Fruit fly (Drosophila melanogaster): ENCODE data around the gene tal-2A.

The tal-2A gene

dm6 chr3R:13800430-13800848, 12.5 kb upstream of the tal-2A start (continued):
- TF ChIP-seq sr (GFP tag; IDR thresholded peaks at IDR 0.05) (peak; percentile 41; the same call in 1 of the 3 replicates), CG31388 (GFP tag; optimal IDR thresholded peaks at IDR 0.05) (peak; percentile 73), CG4854 (GFP tag; optimal IDR thresholded peaks at IDR 0.05) (peak; percentile 66), CG4328 (GFP tag; optimal IDR thresholded peaks at IDR 0.05) (peak; percentile 92), Dref (GFP tag; IDR thresholded peaks at IDR 0.05) (no peak; the same call in 1 of the 2 replicates), jigr1 (GFP tag; IDR thresholded peaks at IDR 0.05) (peak; percentile 85), ham (GFP tag; IDR thresholded peaks at IDR 0.05) (peak; percentile 70; the same call in 1 of the 2 replicates), CG4404 (GFP tag; IDR thresholded peaks at IDR 0.05) (peak; percentile 74), fru (optimal IDR thresholded peaks at IDR 0.05) (no peak), Hey (tag; optimal IDR thresholded peaks at IDR 0.05) (no peak), CG2120 (GFP tag; optimal IDR thresholded peaks at IDR 0.05) (peak; percentile 90), D19B (GFP tag; optimal IDR thresholded peaks at IDR 0.05) (peak; percentile 70), pum (GFP tag; optimal IDR thresholded peaks at IDR 0.05) (peak; percentile 50), ftz-f1 (GFP tag; optimal IDR thresholded peaks at IDR 0.05) (no peak), ac (GFP tag; optimal IDR thresholded peaks at IDR 0.05) (peak; percentile 39), CG6654 (GFP tag; optimal IDR thresholded peaks at IDR 0.05) (peak; percentile 67), CG3847 (GFP tag; IDR thresholded peaks at IDR 0.05) (peak; percentile 93), Hand (GFP tag; optimal IDR thresholded peaks at IDR 0.05) (peak; percentile 98), CG10462 (GFP tag; optimal IDR thresholded peaks at IDR 0.05) (peak; percentile 56), prd (optimal IDR thresholded peaks at IDR 0.05) (no peak), prd (GFP tag; IDR thresholded peaks at IDR 0.05) (peak; percentile 94), CG11398 (GFP tag; optimal IDR thresholded peaks at IDR 0.05) (no peak), Jarid2 (GFP tag; optimal IDR thresholded peaks at IDR 0.05) (peak; percentile 67), Ada2b (GFP tag; IDR thresholded peaks at IDR 0.05) (peak; percentile 96), chm (GFP tag; IDR thresholded peaks at IDR 0.05) (peak; percentile 95), CG6272 (GFP tag; IDR thresholded peaks at IDR 0.05) (peak; percentile 89), vnd (GFP tag; IDR thresholded peaks at IDR 0.05; ENCODE audit: partially characterized antibody) (no peak), NC2α (GFP tag; optimal IDR thresholded peaks at IDR 0.05) (no peak), CG7963 (GFP tag; IDR thresholded peaks at IDR 0.05; ENCODE audit: partially characterized antibody) (peak; percentile 42; the same call in 1 of the 3 replicates), Nf-YC (tag; optimal IDR thresholded peaks at IDR 0.05) (peak; percentile 54), CG13424 (tag; optimal IDR thresholded peaks at IDR 0.05) (peak; percentile 94), CG12659 (GFP tag; optimal IDR thresholded peaks at IDR 0.05) (peak; percentile 92), CG10274 (GFP tag; optimal IDR thresholded peaks at IDR 0.05) (peak; percentile 73), slou (GFP tag; optimal IDR thresholded peaks at IDR 0.05) (peak; percentile 76), CG12219 (GFP tag; optimal IDR thresholded peaks at IDR 0.05) (peak; percentile 81), Mad (GFP tag; optimal IDR thresholded peaks at IDR 0.05) (peak; percentile 17), CG8089 (GFP tag; optimal IDR thresholded peaks at IDR 0.05) (no peak), CG16779 (GFP tag; IDR thresholded peaks at IDR 0.05) (peak; percentile 86), CG4730 (GFP tag; IDR thresholded peaks at IDR 0.05) (peak; percentile 93), CG9215 (GFP tag; IDR thresholded peaks at IDR 0.05) (peak; percentile 90), bowl (GFP tag; IDR thresholded peaks at IDR 0.05) (peak; percentile 86; the same call in 1 of the 2 replicates), Xbp1 (GFP tag; optimal IDR thresholded peaks at IDR 0.05) (peak; percentile 83), Doc3 (GFP tag; IDR thresholded peaks at IDR 0.05; ENCODE audit: partially characterized antibody) (no peak), CG34376 (GFP tag; optimal IDR thresholded peaks at IDR 0.05) (peak; percentile 94), trem (tag; optimal IDR thresholded peaks at IDR 0.05) (peak; percentile 15), Hmr (GFP tag; optimal IDR thresholded peaks at IDR 0.05) (peak; percentile 96), CG5953 (GFP tag; IDR thresholded peaks at IDR 0.05) (peak; percentile 89), CG34422 (GFP tag; IDR thresholded peaks at IDR 0.05) (peak; percentile 95), zen (tag; optimal IDR thresholded peaks at IDR 0.05) (peak; percentile 78), CG6854 (GFP tag; optimal IDR thresholded peaks at IDR 0.05) (peak; percentile 89), CG1603 (tag; optimal IDR thresholded peaks at IDR 0.05) (peak; percentile 11), tgo (GFP tag; IDR thresholded peaks at IDR 0.05) (peak; percentile 93)

Measured in whole organism, embryonic.